Worm (Caenorhabditis elegans) whole organism, L3 larva: ENCODE measurements around the gene T04G9.4.

Source experiments
- R02D3.7 ChIP-seq: fragments of 150-350 bp; optimal IDR thresholded peaks from 2 replicates; lab custom pipeline; 2014; ENCODE audit warnings: missing biosample characterization, missing genetic modification characterization
- ZK546.5 ChIP-seq: sonication (generic microtip); optimal IDR thresholded peaks from 2 replicates; lab custom pipeline; 2017; ENCODE audit warnings: missing biosample characterization, missing genetic modification characterization
- aly-2 ChIP-seq: fragments of 150-350 bp; optimal IDR thresholded peaks from 2 replicates; lab custom pipeline; 2014; ENCODE audit warnings: missing biosample characterization, missing genetic modification characterization
- ama-1 ChIP-seq: fragments of 150-350 bp; optimal IDR thresholded peaks from 2 replicates; lab custom pipeline; 2018
- ceh-16 ChIP-seq: sonication (generic microtip); optimal IDR thresholded peaks from 2 replicates; lab custom pipeline; 2017; ENCODE audit warnings: missing biosample characterization, missing genetic modification characterization
- ceh-28 ChIP-seq: fragments of 150-350 bp; optimal IDR thresholded peaks from 2 replicates; lab custom pipeline; 2014; ENCODE audit warnings: missing biosample characterization, missing genetic modification reagents, missing genetic modification characterization
- ceh-9 ChIP-seq: sonication (generic microtip); optimal IDR thresholded peaks from 2 replicates; lab custom pipeline; 2018; ENCODE audit warnings: missing biosample characterization, missing genetic modification characterization
- daf-12 ChIP-seq: fragments of 150-350 bp; optimal IDR thresholded peaks from 2 replicates; lab custom pipeline; 2014; ENCODE audit warnings: missing biosample characterization, missing genetic modification reagents, missing genetic modification characterization
- egl-27 ChIP-seq: sonication (generic microtip); optimal IDR thresholded peaks from 4 replicates; lab custom pipeline; 2017; ENCODE audit warnings: missing biosample characterization, missing genetic modification reagents, missing genetic modification characterization
- egl-5 ChIP-seq: fragments of 150-350 bp; optimal IDR thresholded peaks from 2 replicates; lab custom pipeline; 2017; ENCODE audit warnings: missing biosample characterization, missing genetic modification reagents, missing genetic modification characterization, inconsistent platforms
- elt-1 ChIP-seq: fragments of 150-350 bp; optimal IDR thresholded peaks from 2 replicates; lab custom pipeline; 2014; ENCODE audit warnings: missing biosample characterization, missing genetic modification characterization
- elt-3 ChIP-seq, 3 experiments: fragments of 150-350 bp in 1 of 3; sonication (generic microtip) in 2 of 3; optimal IDR thresholded peaks; 2 replicates in 2 of 3; 4 replicates in 1 of 3; lab custom pipeline; 2014 to 2017; ENCODE audit warnings: missing biosample characterization in 3 of 3, missing genetic modification characterization in 3 of 3
- eor-1 ChIP-seq, 2 experiments: fragments of 150-350 bp; optimal IDR thresholded peaks; 2 replicates each; lab custom pipeline; 2014 to 2018; ENCODE audit warnings: missing biosample characterization in 2 of 2, missing genetic modification characterization in 2 of 2
- fkh-10 ChIP-seq: sonication (generic microtip); optimal IDR thresholded peaks from 2 replicates; lab custom pipeline; 2017; ENCODE audit warnings: missing biosample characterization, missing genetic modification reagents, missing genetic modification characterization
- fos-1 ChIP-seq: fragments of 150-350 bp; optimal IDR thresholded peaks from 2 replicates; lab custom pipeline; 2014; ENCODE audit warnings: missing biosample characterization, missing genetic modification characterization
- hmg-11 ChIP-seq: sonication (generic microtip); optimal IDR thresholded peaks from 2 replicates; lab custom pipeline; 2016; ENCODE audit warnings: missing genetic modification characterization, missing compliant biosample characterization
- lin-39 ChIP-seq: fragments of 150-350 bp; optimal IDR thresholded peaks from 2 replicates; lab custom pipeline; 2018; ENCODE audit warnings: missing biosample characterization, missing genetic modification reagents, missing genetic modification characterization
- mdl-1 ChIP-seq: fragments of 150-350 bp; optimal IDR thresholded peaks from 2 replicates; lab custom pipeline; 2014; ENCODE audit warnings: missing biosample characterization, missing genetic modification characterization
- mml-1 ChIP-seq: fragments of 150-350 bp; sonication (generic microtip); optimal IDR thresholded peaks from 3 replicates; lab custom pipeline; 2014; ENCODE audit warnings: missing biosample characterization, missing genetic modification characterization
- nfya-1 ChIP-seq: sonication (generic microtip); optimal IDR thresholded peaks from 2 replicates; lab custom pipeline; 2017; ENCODE audit warnings: missing genetic modification characterization, mild to moderate bottlenecking, missing compliant biosample characterization, antibody characterized with exemption, moderate library complexity; ENCODE audit not compliant: insufficient read depth
- nhr-23 ChIP-seq: fragments of 150-350 bp; optimal IDR thresholded peaks from 2 replicates; lab custom pipeline; 2014; ENCODE audit warnings: missing biosample characterization, missing genetic modification reagents, missing genetic modification characterization
- nhr-25 ChIP-seq: sonication (generic microtip); optimal IDR thresholded peaks from 2 replicates; lab custom pipeline; 2017; ENCODE audit warnings: missing biosample characterization, missing genetic modification characterization
- nhr-28 ChIP-seq: fragments of 150-350 bp; optimal IDR thresholded peaks from 2 replicates; lab custom pipeline; 2014; ENCODE audit warnings: missing biosample characterization, missing genetic modification characterization
- nhr-43 ChIP-seq: sonication (generic microtip); optimal IDR thresholded peaks from 2 replicates; lab custom pipeline; 2016; ENCODE audit warnings: mild to moderate bottlenecking, missing genetic modification characterization, missing compliant biosample characterization; ENCODE audit not compliant: poor library complexity, severe bottlenecking
- nhr-67 ChIP-seq: fragments of 150-350 bp; optimal IDR thresholded peaks from 2 replicates; lab custom pipeline; 2014; ENCODE audit warnings: missing biosample characterization, missing genetic modification characterization
- nhr-76 ChIP-seq: fragments of 150-350 bp; sonication (generic microtip); optimal IDR thresholded peaks from 5 replicates; lab custom pipeline; 2014; ENCODE audit warnings: missing biosample characterization, missing genetic modification characterization
- nhr-77 ChIP-seq: fragments of 150-350 bp; optimal IDR thresholded peaks from 2 replicates; lab custom pipeline; 2014; ENCODE audit warnings: missing biosample characterization, missing genetic modification characterization
- pha-4 ChIP-seq: fragments of 150-350 bp; optimal IDR thresholded peaks from 2 replicates; lab custom pipeline; 2014; ENCODE audit warnings: missing biosample characterization, missing genetic modification reagents, missing genetic modification characterization
- pqm-1 ChIP-seq: fragments of 150-350 bp; optimal IDR thresholded peaks from 2 replicates; lab custom pipeline; 2017; ENCODE audit warnings: missing biosample characterization, missing genetic modification characterization, inconsistent platforms
- skn-1 ChIP-seq: fragments of 150-350 bp; optimal IDR thresholded peaks from 2 replicates; lab custom pipeline; 2014; ENCODE audit warnings: missing biosample characterization, missing genetic modification characterization
- snpc-4 ChIP-seq: fragments of 150-350 bp; optimal IDR thresholded peaks from 2 replicates; lab custom pipeline; 2014; ENCODE audit warnings: missing biosample characterization, missing genetic modification characterization
- tbx-2 ChIP-seq: sonication (generic microtip); optimal IDR thresholded peaks from 2 replicates; lab custom pipeline; 2016; ENCODE audit warnings: mild to moderate bottlenecking, missing genetic modification characterization, missing compliant biosample characterization
- unc-39 ChIP-seq: sonication (generic microtip); optimal IDR thresholded peaks from 4 replicates; lab custom pipeline; 2017; ENCODE audit warnings: missing biosample characterization, missing genetic modification characterization
- unc-62 ChIP-seq: fragments of 150-350 bp; sonication (generic microtip); optimal IDR thresholded peaks from 4 replicates; lab custom pipeline; 2014; ENCODE audit warnings: missing biosample characterization, missing genetic modification reagents, missing genetic modification characterization
- zag-1 ChIP-seq: fragments of 150-350 bp; optimal IDR thresholded peaks from 2 replicates; lab custom pipeline; 2014; ENCODE audit warnings: missing biosample characterization, missing genetic modification characterization
- ztf-11 ChIP-seq: fragments of 150-350 bp; optimal IDR thresholded peaks from 2 replicates; lab custom pipeline; 2014; ENCODE audit warnings: missing biosample characterization, missing genetic modification characterization
- ztf-4 ChIP-seq: fragments of 150-350 bp; optimal IDR thresholded peaks from 2 replicates; lab custom pipeline; 2014; ENCODE audit warnings: missing biosample characterization, missing genetic modification characterization

The T04G9.4 gene

ce11 chrX:784853-785252, 12.6 kb downstream of the T04G9.4 start, which contains the start of gene T04G9.6:
TSS of gene T04G9.6 (minus strand) at chrX:784953.
- TF ChIP-seq ztf-11 (no peak), ama-1 (lab: Kevin White, UChicago) (no peak), nfya-1 (tag; lab: Kevin White, UChicago) (no peak), nhr-77 (no peak), aly-2 (tag; lab: Kevin White, UChicago) (no peak), eor-1 (tag; optimal IDR thresholded peaks at IDR 0.05; lab: Kevin White, UChicago) (no peak), egl-5 (tag; lab: Kevin White, UChicago) (no peak), nhr-76 (no peak), ZK546.5 (tag; lab: Kevin White, UChicago) (no peak), elt-1 (no peak), skn-1 (no peak), pqm-1 (tag; lab: Kevin White, UChicago) (no peak), fkh-10 (GFP tag; lab: Kevin White, UChicago) (no peak), tbx-2 (tag; lab: Kevin White, UChicago) (no peak), ceh-28 (tag; lab: Kevin White, UChicago) (no peak), daf-12 (no peak)

- TF ChIP-seq nhr-67 (tag; lab: Kevin White, UChicago) (no peak), nhr-23 (tag; lab: Kevin White, UChicago) (peak; percentile 23), nhr-43 (tag; lab: Kevin White, UChicago) (peak; percentile 17), ceh-28 (tag; lab: Kevin White, UChicago) (peak; percentile 43), tbx-2 (tag; lab: Kevin White, UChicago) (peak; percentile 19), nhr-77 (peak; percentile 11), nhr-25 (tag; lab: Kevin White, UChicago) (no peak)
- TF ChIP-seq, all 47 proteins: peak for 5
Measured at ce11 chrX:785368-785767, 13.1 kb downstream of the T04G9.4 start.

ce11 chrX:787992-788391, 15.7 kb downstream of the T04G9.4 start, which contains the start of gene attf-5:
TSS of gene attf-5 (plus strand) at chrX:788353.
- peak; percentile 53 for TF ChIP-seq pha-4 (tag; lab: Kevin White, UChicago)
- no peak for TF ChIP-seq egl-5 (tag; lab: Kevin White, UChicago)
- TF ChIP-seq mml-1 (tag; lab: Kevin White, UChicago): no peak
- peak; percentile 78 for TF ChIP-seq ceh-28 (tag; lab: Kevin White, UChicago)
- TF ChIP-seq fos-1 (tag; lab: Kevin White, UChicago): no peak
- TF ChIP-seq R02D3.7 (tag; lab: Kevin White, UChicago): no peak
- TF ChIP-seq nhr-23 (tag; lab: Kevin White, UChicago): peak; percentile 22
- TF ChIP-seq pqm-1 (tag; lab: Kevin White, UChicago): no peak
- TF ChIP-seq snpc-4 (tag; lab: Kevin White, UChicago): no peak
- TF ChIP-seq ceh-16: no peak
- no peak for TF ChIP-seq tbx-2 (tag; lab: Kevin White, UChicago)
- TF ChIP-seq ZK546.5 (tag; lab: Kevin White, UChicago): no peak
- TF ChIP-seq nhr-67 (tag; lab: Kevin White, UChicago): no peak
- no peak for TF ChIP-seq unc-62 (GFP tag; lab: Kevin White, UChicago)
- peak; percentile 42 for TF ChIP-seq hmg-11 (tag; lab: Kevin White, UChicago)
- TF ChIP-seq unc-39 (tag; lab: Kevin White, UChicago): no peak
- TF ChIP-seq ceh-9 (tag; lab: Kevin White, UChicago): no peak
- no peak for TF ChIP-seq elt-3 (tag; optimal IDR thresholded peaks at IDR 0.05; lab: Kevin White, UChicago)
- no peak for TF ChIP-seq ztf-4 (tag; lab: Kevin White, UChicago)
- TF ChIP-seq nhr-28: no peak
- no peak for TF ChIP-seq zag-1 (tag; lab: Kevin White, UChicago)

- no peak for TF ChIP-seq elt-3 (tag; optimal IDR thresholded peaks at IDR 0.05; lab: Kevin White, UChicago)
- no peak for TF ChIP-seq zag-1 (tag; lab: Kevin White, UChicago)
- TF ChIP-seq mdl-1: no peak
- TF ChIP-seq nhr-25 (tag; lab: Kevin White, UChicago): no peak
- TF ChIP-seq egl-27 (tag; lab: Kevin White, UChicago): no peak
- TF ChIP-seq ZK546.5 (tag; lab: Kevin White, UChicago): no peak
- no peak for TF ChIP-seq lin-39 (tag; lab: Kevin White, UChicago)
- TF ChIP-seq ama-1 (lab: Kevin White, UChicago): no peak
- TF ChIP-seq pha-4 (tag; lab: Kevin White, UChicago): no peak
- no peak for TF ChIP-seq tbx-2 (tag; lab: Kevin White, UChicago)
Measured at ce11 chrX:789848-790247, 17.6 kb downstream of the T04G9.4 start.
